In genomic region chr3R:24186188-24186587, dm6 we compare ENCODE assay signal across 2 fruit fly cellular contexts.
TF ChIP-seq lines count a peak whose summit lies in the region.

TSS of gene mora (plus strand) at chr3R:24186359.

- no peak for TF ChIP-seq CTCF in whole organism, embryonic (GFP tag; optimal IDR thresholded peaks at IDR 0.05; lab: Kevin White, UChicago)

TF ChIP-seq in whole organism, embryonic, 481 proteins besides CTCF, POLR2A, EP300 and RAD21 (continues in another document):
- TF ChIP-seq CG10267 (tag; optimal IDR thresholded peaks at IDR 0.05; lab: Kevin White, UChicago) = peak; percentile 22
- no peak for TF ChIP-seq repo (GFP tag; optimal IDR thresholded peaks at IDR 0.05; lab: Kevin White, UChicago)
- no peak for TF ChIP-seq chinmo (GFP tag; IDR thresholded peaks at IDR 0.05; lab: Robert Waterston, UW; ENCODE audit: partially characterized antibody)
- no peak for TF ChIP-seq Ets65A (GFP tag; lab: Kevin White, UChicago)
- peak; percentile 13 for TF ChIP-seq bigmax (GFP tag; optimal IDR thresholded peaks at IDR 0.05; lab: Kevin White, UChicago)
- no peak for TF ChIP-seq CG9609 (GFP tag; optimal IDR thresholded peaks at IDR 0.05; lab: Kevin White, UChicago)
- TF ChIP-seq CG6654 (GFP tag; optimal IDR thresholded peaks at IDR 0.05; lab: Kevin White, UChicago) = no peak
- TF ChIP-seq Dfd (GFP tag; optimal IDR thresholded peaks at IDR 0.05; lab: Kevin White, UChicago) = no peak
- TF ChIP-seq wek (GFP tag; optimal IDR thresholded peaks at IDR 0.05; lab: Kevin White, UChicago) = peak; percentile 11
- TF ChIP-seq MESR4 (GFP tag; optimal IDR thresholded peaks at IDR 0.05; lab: Kevin White, UChicago) = peak; percentile 78
- peak in 1 of 2 experiments; percentile 69 for TF ChIP-seq crp (GFP tag; optimal IDR thresholded peaks at IDR 0.05; lab: Kevin White, UChicago)
- TF ChIP-seq nerfin-2 (GFP tag; IDR thresholded peaks at IDR 0.05; lab: Robert Waterston, UW; ENCODE audit: partially characterized antibody) = no peak
- no peak for TF ChIP-seq sob (GFP tag; IDR thresholded peaks at IDR 0.05; lab: Robert Waterston, UW)
- no peak for TF ChIP-seq CG11560 (tag; IDR thresholded peaks at IDR 0.05; lab: Robert Waterston, UW)
- no peak for TF ChIP-seq Dek (tag; optimal IDR thresholded peaks at IDR 0.05; lab: Kevin White, UChicago)
- no peak for TF ChIP-seq CG1792 (GFP tag; optimal IDR thresholded peaks at IDR 0.05; lab: Kevin White, UChicago)
- peak; percentile 17 for TF ChIP-seq Ets97D (GFP tag; optimal IDR thresholded peaks at IDR 0.05; lab: Kevin White, UChicago)
- peak; percentile 50 for TF ChIP-seq CG2116 (GFP tag; optimal IDR thresholded peaks at IDR 0.05; lab: Kevin White, UChicago)
- no peak for TF ChIP-seq CG11695 (GFP tag; IDR thresholded peaks at IDR 0.05; lab: Robert Waterston, UW)
- no peak for TF ChIP-seq chm (GFP tag; IDR thresholded peaks at IDR 0.05; lab: Robert Waterston, UW)
- TF ChIP-seq CG31441 (GFP tag; IDR thresholded peaks at IDR 0.05; lab: Robert Waterston, UW) = no peak
- TF ChIP-seq eve (GFP tag; optimal IDR thresholded peaks at IDR 0.05; lab: Kevin White, UChicago) = no peak
- TF ChIP-seq Spps (tag; optimal IDR thresholded peaks at IDR 0.05; lab: Kevin White, UChicago) = no peak
- TF ChIP-seq Bteb2 (GFP tag; optimal IDR thresholded peaks at IDR 0.05; lab: Kevin White, UChicago) = no peak
- no peak for TF ChIP-seq Rfx (GFP tag; IDR thresholded peaks at IDR 0.05; lab: Robert Waterston, UW)
- no peak for TF ChIP-seq Mad (GFP tag; optimal IDR thresholded peaks at IDR 0.05; lab: Kevin White, UChicago)
- no peak for TF ChIP-seq Pdp1 (GFP tag; optimal IDR thresholded peaks at IDR 0.05; lab: Kevin White, UChicago)
- no peak for TF ChIP-seq lilli (GFP tag; optimal IDR thresholded peaks at IDR 0.05; lab: Kevin White, UChicago)
- TF ChIP-seq NC2α (GFP tag; optimal IDR thresholded peaks at IDR 0.05; lab: Kevin White, UChicago) = no peak
- no peak for TF ChIP-seq Hsf (GFP tag; optimal IDR thresholded peaks at IDR 0.05; lab: Kevin White, UChicago)
- no peak for TF ChIP-seq CG30431 (GFP tag; optimal IDR thresholded peaks at IDR 0.05; lab: Kevin White, UChicago)
- no peak for TF ChIP-seq MTF-1 (GFP tag; optimal IDR thresholded peaks at IDR 0.05; lab: Kevin White, UChicago; ENCODE audit: borderline replicate concordance)
- TF ChIP-seq CG4617 (GFP tag; optimal IDR thresholded peaks at IDR 0.05; lab: Kevin White, UChicago; ENCODE audit: borderline replicate concordance) = peak; percentile 69
- TF ChIP-seq sr (GFP tag; IDR thresholded peaks at IDR 0.05; lab: Robert Waterston, UW) = no peak
- TF ChIP-seq CG7839 (tag; optimal IDR thresholded peaks at IDR 0.05; lab: Kevin White, UChicago) = no peak
- TF ChIP-seq gt (GFP tag; IDR thresholded peaks at IDR 0.05; lab: Robert Waterston, UW) = no peak
- no peak for TF ChIP-seq Bdp1 (GFP tag; optimal IDR thresholded peaks at IDR 0.05; lab: Kevin White, UChicago)
- no peak for TF ChIP-seq ab (GFP tag; optimal IDR thresholded peaks at IDR 0.05; lab: Kevin White, UChicago)
- TF ChIP-seq E2f2 (GFP tag; IDR thresholded peaks at IDR 0.05; lab: Robert Waterston, UW) = peak; percentile 95
- TF ChIP-seq gem (tag; optimal IDR thresholded peaks at IDR 0.05; lab: Kevin White, UChicago) = no peak
- peak; percentile 93 for TF ChIP-seq Dp (GFP tag; optimal IDR thresholded peaks at IDR 0.05; lab: Kevin White, UChicago)
- peak; percentile 72 for TF ChIP-seq YL-1 (GFP tag; optimal IDR thresholded peaks at IDR 0.05; lab: Kevin White, UChicago)
- no peak for TF ChIP-seq CG17829 (tag; optimal IDR thresholded peaks at IDR 0.05; lab: Kevin White, UChicago)
- TF ChIP-seq MBD-R2 (GFP tag; IDR thresholded peaks at IDR 0.05; lab: Robert Waterston, UW) = peak; percentile 36; the same call in 1 of the 2 replicates
- TF ChIP-seq crol (GFP tag; IDR thresholded peaks at IDR 0.05; lab: Robert Waterston, UW) = 0 out of 2 replicates have a peak, but pooled peaks have one; percentile 32
- TF ChIP-seq CG13775 (GFP tag; optimal IDR thresholded peaks at IDR 0.05; lab: Kevin White, UChicago) = no peak
- no peak for TF ChIP-seq CG12659 (GFP tag; optimal IDR thresholded peaks at IDR 0.05; lab: Kevin White, UChicago)

TF ChIP-seq in whole organism, prepupa, 60 proteins besides CTCF, POLR2A, EP300 and RAD21:
- peak; percentile 34 for TF ChIP-seq Eip78C (GFP tag; lab: Kevin White, UChicago)
- no peak for TF ChIP-seq CG3032 (tag; optimal IDR thresholded peaks at IDR 0.05; lab: Kevin White, UChicago)
- TF ChIP-seq CG6163 (GFP tag; IDR thresholded peaks at IDR 0.05; lab: Robert Waterston, UW) = no peak
- TF ChIP-seq acj6 (GFP tag; optimal IDR thresholded peaks at IDR 0.05; lab: Kevin White, UChicago) = no peak
- no peak for TF ChIP-seq Ets21C (GFP tag; optimal IDR thresholded peaks at IDR 0.05; lab: Kevin White, UChicago)
- TF ChIP-seq fkh (GFP tag; optimal IDR thresholded peaks at IDR 0.05; lab: Kevin White, UChicago) = no peak
- TF ChIP-seq Eip75B (GFP tag; optimal IDR thresholded peaks at IDR 0.05; lab: Kevin White, UChicago) = no peak
TF ChIP-seq in whole organism, prepupa: peak in this region for 1.
